Worm (Caenorhabditis elegans): ENCODE results near the gene C01G5.3.

ce11 chrIV:6574343-6574742, 38.3 kb downstream of the C01G5.3 start:
- TF ChIP-seq klf-2 (GFP tag; conservative IDR thresholded peaks at IDR 0.05) (no peak), ztf-29 (GFP tag; IDR thresholded peaks at IDR 0.05) (no peak), med-1 (GFP tag; optimal IDR thresholded peaks at IDR 0.05; ENCODE audit: insufficient read depth) (no peak), tab-1 (GFP tag; IDR thresholded peaks at IDR 0.05) (no peak), ref-1 (GFP tag; conservative IDR thresholded peaks at IDR 0.05) (no peak), ztf-23 (GFP tag; IDR thresholded peaks at IDR 0.05) (no peak)
